Fruit fly (Drosophila melanogaster) whole organism, embryonic: ENCODE data around the gene CG15199.
A peak's percentile ranks its signal among the peaks of the same experiment; 100 is the strongest.

Experiments used
- Aef1 ChIP-seq: fragments of 200-800 bp; sonication (Bioruptor generic); IDR thresholded peaks from 3 replicates; pipeline ENCODE4 v1.3.6; 2022; ENCODE audit warnings: missing biosample characterization, missing genetic modification characterization
- Antp ChIP-seq: fragments of 200-800 bp; sonication (Bioruptor generic); optimal IDR thresholded peaks from 3 replicates; lab custom pipeline; 2016; ENCODE audit warnings: missing biosample characterization, missing genetic modification characterization
- BtbVII ChIP-seq: fragments of 200-800 bp; sonication (Bioruptor generic); optimal IDR thresholded peaks from 3 replicates; lab custom pipeline; 2017; ENCODE audit warnings: missing biosample characterization, mild to moderate bottlenecking, missing genetic modification characterization
- CG1024 ChIP-seq: fragments of 200-800 bp; sonication (Bioruptor generic); IDR thresholded peaks from 2 replicates; pipeline ENCODE4 v1.3.6; 2022; ENCODE audit warnings: missing biosample characterization, missing genetic modification characterization
- CG10431 ChIP-seq: fragments of 200-800 bp; sonication (Bioruptor generic); optimal IDR thresholded peaks from 3 replicates; lab custom pipeline; 2018; ENCODE audit warnings: missing biosample characterization, mild to moderate bottlenecking, missing genetic modification characterization
- CG10959 ChIP-seq: fragments of 200-800 bp; sonication (Bioruptor generic); IDR thresholded peaks from 2 replicates; pipeline ENCODE4 v1.3.6; 2022; ENCODE audit warnings: missing biosample characterization, missing genetic modification characterization
- CG10979 ChIP-seq: fragments of 200-800 bp; sonication (Bioruptor generic); optimal IDR thresholded peaks from 2 replicates; lab custom pipeline; 2018; ENCODE audit warnings: missing biosample characterization, mild to moderate bottlenecking, missing genetic modification characterization, moderate library complexity
- CG11398 ChIP-seq: fragments of 200-800 bp; sonication (Bioruptor generic); optimal IDR thresholded peaks from 2 replicates; lab custom pipeline; 2016; ENCODE audit warnings: missing biosample characterization, missing genetic modification characterization
- CG11696 ChIP-seq: fragments of 200-800 bp; sonication (Bioruptor generic); IDR thresholded peaks from 2 replicates; pipeline ENCODE4 v1.3.6; 2022; ENCODE audit warnings: missing biosample characterization, missing genetic modification characterization
- CG12659 ChIP-seq: fragments of 200-800 bp; sonication (Bioruptor generic); optimal IDR thresholded peaks from 3 replicates; lab custom pipeline; 2017; ENCODE audit warnings: mild to moderate bottlenecking, missing biosample characterization, missing genetic modification reagents, missing genetic modification characterization
- CG13123 ChIP-seq: fragments of 200-800 bp; sonication (Bioruptor generic); optimal IDR thresholded peaks from 2 replicates; lab custom pipeline; 2016; ENCODE audit warnings: missing biosample characterization, missing genetic modification characterization
- CG18599 ChIP-seq: fragments of 200-800 bp; sonication (Bioruptor generic); optimal IDR thresholded peaks from 3 replicates; lab custom pipeline; 2017; ENCODE audit warnings: missing biosample characterization, missing genetic modification characterization, mild to moderate bottlenecking, moderate library complexity, missing genetic modification reagents
- CG2678 ChIP-seq: fragments of 200-800 bp; sonication (Bioruptor generic); optimal IDR thresholded peaks from 3 replicates; lab custom pipeline; 2019; ENCODE audit warnings: missing biosample characterization, mild to moderate bottlenecking, missing genetic modification characterization, moderate library complexity
- CG3065 ChIP-seq: fragments of 200-800 bp; sonication (Bioruptor generic); optimal IDR thresholded peaks from 2 replicates; lab custom pipeline; 2016; ENCODE audit warnings: missing biosample characterization, missing genetic modification characterization
- CG3995 ChIP-seq: fragments of 200-800 bp; sonication (Bioruptor generic); optimal IDR thresholded peaks from 3 replicates; lab custom pipeline; 2016; ENCODE audit warnings: missing biosample characterization, missing genetic modification characterization
- CG4360 ChIP-seq: fragments of 200-800 bp; sonication (Bioruptor generic); IDR thresholded peaks from 2 replicates; pipeline ENCODE4 v1.3.6; 2022; ENCODE audit warnings: missing biosample characterization, missing genetic modification characterization
- CG6765 ChIP-seq: fragments of 200-800 bp; sonication (Bioruptor generic); optimal IDR thresholded peaks from 3 replicates; lab custom pipeline; 2017; ENCODE audit warnings: missing biosample characterization, mild to moderate bottlenecking, missing genetic modification characterization
- CG7357 ChIP-seq: fragments of 200-800 bp; sonication (Bioruptor generic); IDR thresholded peaks from 3 replicates; pipeline ENCODE4 v1.3.6; 2022; ENCODE audit warnings: missing biosample characterization, missing genetic modification characterization
- CG7556 ChIP-seq: fragments of 200-800 bp; sonication (Bioruptor generic); optimal IDR thresholded peaks from 2 replicates; lab custom pipeline; 2017; ENCODE audit warnings: missing biosample characterization, mild to moderate bottlenecking, missing genetic modification characterization
- CG7839 ChIP-seq: fragments of 200-800 bp; sonication (Bioruptor generic); optimal IDR thresholded peaks from 3 replicates; lab custom pipeline; 2018; ENCODE audit warnings: missing biosample characterization, mild to moderate bottlenecking, missing genetic modification characterization, moderate library complexity
- CG8359 ChIP-seq: fragments of 200-800 bp; sonication (Bioruptor generic); optimal IDR thresholded peaks from 2 replicates; lab custom pipeline; 2017; ENCODE audit warnings: missing biosample characterization, mild to moderate bottlenecking, missing genetic modification characterization, borderline replicate concordance
- CG9817 ChIP-seq: fragments of 200-800 bp; sonication (Bioruptor generic); optimal IDR thresholded peaks from 2 replicates; lab custom pipeline; 2018; ENCODE audit warnings: missing biosample characterization, mild to moderate bottlenecking, missing genetic modification characterization, moderate library complexity
- Ets65A ChIP-seq: fragments of 200-800 bp; sonication (Bioruptor generic); peaks from one replicate; lab custom pipeline; 2016; ENCODE audit warnings: missing biosample characterization, missing genetic modification characterization
- H15 ChIP-seq: fragments of 200-800 bp; sonication (Bioruptor generic); IDR thresholded peaks from 3 replicates; pipeline ENCODE4 v1.3.6; 2022; ENCODE audit warnings: missing biosample characterization, missing genetic modification characterization
- H2.0 ChIP-seq: fragments of 200-800 bp; sonication (Bioruptor generic); IDR thresholded peaks from 2 replicates; pipeline ENCODE4 v1.3.6; 2022; ENCODE audit warnings: missing biosample characterization, missing genetic modification characterization
- MBD-R2 ChIP-seq: fragments of 200-800 bp; sonication (Bioruptor generic); IDR thresholded peaks from 2 replicates; pipeline ENCODE4 v1.3.6; 2022; ENCODE audit warnings: missing biosample characterization, missing genetic modification characterization
- MTF-1 ChIP-seq: fragments of 200-800 bp; sonication (Bioruptor generic); optimal IDR thresholded peaks from 2 replicates; lab custom pipeline; 2018; ENCODE audit warnings: missing biosample characterization, mild to moderate bottlenecking, missing genetic modification characterization, borderline replicate concordance
- NC2α ChIP-seq: fragments of 200-800 bp; sonication (Bioruptor generic); optimal IDR thresholded peaks from 2 replicates; lab custom pipeline; 2016; ENCODE audit warnings: missing biosample characterization, missing genetic modification characterization
- Opbp ChIP-seq: fragments of 200-800 bp; sonication (Bioruptor generic); IDR thresholded peaks from 3 replicates; pipeline ENCODE4 v1.3.6; 2022; ENCODE audit warnings: missing biosample characterization, missing genetic modification characterization; ENCODE audit not compliant: partially characterized antibody
- Sin3A ChIP-seq: fragments of >200 bp; optimal IDR thresholded peaks from 2 replicates; lab custom pipeline; 2018
- Xbp1 ChIP-seq: fragments of 200-800 bp; sonication (Bioruptor generic); optimal IDR thresholded peaks from 3 replicates; lab custom pipeline; 2016; ENCODE audit warnings: missing biosample characterization, mild to moderate bottlenecking, missing genetic modification characterization
- amos ChIP-seq: fragments of 200-800 bp; sonication (Bioruptor generic); IDR thresholded peaks from 2 replicates; pipeline ENCODE4 v1.3.6; 2022; ENCODE audit warnings: missing biosample characterization, missing genetic modification characterization; ENCODE audit not compliant: partially characterized antibody
- bsh ChIP-seq, 2 experiments: fragments of 200-800 bp; sonication (Bioruptor generic); optimal IDR thresholded peaks; 2 replicates each; lab custom pipeline; 2017 to 2018; ENCODE audit warnings: mild to moderate bottlenecking in 2 of 2, missing biosample characterization in 2 of 2, missing genetic modification characterization in 2 of 2, moderate library complexity in 1 of 2
- caup ChIP-seq: fragments of 200-800 bp; sonication (Bioruptor generic); optimal IDR thresholded peaks from 3 replicates; lab custom pipeline; 2017; ENCODE audit warnings: missing biosample characterization, mild to moderate bottlenecking, missing genetic modification characterization, moderate library complexity; ENCODE audit not compliant: severe bottlenecking
- esg ChIP-seq: fragments of 200-800 bp; sonication (Bioruptor generic); conservative IDR thresholded peaks from 2 replicates; pipeline ENCODE4 v1.3.6; 2022; ENCODE audit warnings: missing biosample characterization, missing genetic modification characterization
- her ChIP-seq: fragments of 200-800 bp; sonication (Bioruptor generic); optimal IDR thresholded peaks from 2 replicates; lab custom pipeline; 2016; ENCODE audit warnings: missing biosample characterization, missing genetic modification characterization
- jigr1 ChIP-seq: fragments of 200-800 bp; sonication (Bioruptor generic); IDR thresholded peaks from 3 replicates; pipeline ENCODE4 v1.3.6; 2022; ENCODE audit warnings: missing biosample characterization, missing genetic modification characterization
- lbe ChIP-seq: fragments of 200-800 bp; sonication (Bioruptor generic); optimal IDR thresholded peaks from 2 replicates; lab custom pipeline; 2016; ENCODE audit warnings: missing biosample characterization, mild to moderate bottlenecking, missing genetic modification characterization
- lov ChIP-seq, 2 experiments: fragments of 200-800 bp in 1 of 2; fragments of >200 bp in 1 of 2; sonication (Bioruptor generic) in 1 of 2; IDR thresholded peaks in 1 of 2; optimal IDR thresholded peaks in 1 of 2; 2 replicates in 1 of 2; 3 replicates in 1 of 2; pipeline versions ENCODE4 v1.3.6 to Lab custom; 2017 to 2022; ENCODE audit warnings: missing biosample characterization in 1 of 2, missing genetic modification characterization in 1 of 2
- row ChIP-seq: fragments of 200-800 bp; sonication (Bioruptor generic); IDR thresholded peaks from 3 replicates; pipeline ENCODE4 v1.3.6; 2022; ENCODE audit warnings: missing biosample characterization, missing genetic modification characterization
- sc ChIP-seq, 3 experiments: fragments of >200 bp in 2 of 3; fragments of 200-800 bp in 1 of 3; sonication (Bioruptor generic) in 1 of 3; optimal IDR thresholded peaks; 2 replicates in 2 of 3; 3 replicates in 1 of 3; lab custom pipeline; 2017; ENCODE audit warnings: mild to moderate bottlenecking in 1 of 3, missing biosample characterization in 1 of 3, missing genetic modification characterization in 1 of 3, missing genetic modification reagents in 1 of 3
- scrt ChIP-seq: fragments of 200-800 bp; sonication (Bioruptor generic); optimal IDR thresholded peaks from 2 replicates; lab custom pipeline; 2018; ENCODE audit warnings: missing biosample characterization, mild to moderate bottlenecking, missing genetic modification characterization, moderate library complexity
- sqz ChIP-seq: fragments of 200-800 bp; sonication (Bioruptor generic); optimal IDR thresholded peaks from 3 replicates; lab custom pipeline; 2018; ENCODE audit warnings: missing biosample characterization, mild to moderate bottlenecking, missing genetic modification characterization
- stwl ChIP-seq: fragments of 200-800 bp; sonication (Bioruptor generic); optimal IDR thresholded peaks from 3 replicates; lab custom pipeline; 2018; ENCODE audit warnings: missing biosample characterization, mild to moderate bottlenecking, missing genetic modification characterization, moderate library complexity
- sug ChIP-seq: fragments of 200-800 bp; optimal IDR thresholded peaks from 2 replicates; lab custom pipeline; 2019; ENCODE audit warnings: missing biosample characterization, mild to moderate bottlenecking, missing genetic modification characterization, moderate library complexity
- toy ChIP-seq: fragments of 200-800 bp; sonication (Bioruptor generic); IDR thresholded peaks from 2 replicates; pipeline ENCODE4 v1.3.6; 2022; ENCODE audit warnings: missing biosample characterization, missing genetic modification characterization
- tup ChIP-seq: fragments of 200-800 bp; sonication (Bioruptor generic); optimal IDR thresholded peaks from 2 replicates; lab custom pipeline; 2016; ENCODE audit warnings: missing biosample characterization, mild to moderate bottlenecking, missing genetic modification characterization, moderate library complexity
- unc-4 ChIP-seq: fragments of 200-800 bp; sonication (Bioruptor generic); IDR thresholded peaks from 2 replicates; pipeline ENCODE4 v1.3.6; 2022; ENCODE audit warnings: missing biosample characterization, missing genetic modification characterization; ENCODE audit not compliant: partially characterized antibody
- vvl ChIP-seq: fragments of 200-800 bp; sonication (Bioruptor generic); IDR thresholded peaks from 2 replicates; pipeline ENCODE4 v1.3.6; 2022; ENCODE audit warnings: missing biosample characterization, missing genetic modification characterization

The CG15199 gene

DNA sequence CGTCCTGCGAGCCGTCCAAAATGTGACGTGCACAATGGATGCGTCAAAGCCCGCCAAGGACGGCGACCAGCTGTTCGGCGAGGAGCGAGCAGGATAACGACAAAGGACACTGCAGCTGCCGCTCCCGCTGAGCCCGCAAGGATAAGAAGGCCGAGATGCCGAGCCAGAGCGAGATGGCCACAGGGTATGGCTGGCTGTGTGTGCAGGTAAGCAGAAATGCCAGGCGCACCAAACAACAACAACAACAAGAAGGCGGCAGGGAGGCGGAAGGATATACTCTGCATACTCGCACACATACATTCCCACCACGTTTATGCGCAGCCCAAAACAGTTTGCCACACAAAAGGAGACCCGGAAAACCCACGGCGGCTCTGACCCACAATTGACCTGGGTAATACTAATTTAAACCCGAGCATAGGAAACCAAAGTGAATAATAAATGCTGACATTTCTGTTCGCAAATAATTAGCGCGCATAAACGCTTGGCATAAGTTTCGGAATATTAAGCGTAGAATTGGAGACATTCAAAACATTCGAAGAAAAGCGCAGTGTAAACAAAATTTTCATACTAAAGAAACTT, 5.1 kb upstream of the CG15199 start (continued):
- TF ChIP-seq caup (GFP tag; lab: Kevin White, UChicago): peak; percentile 6
- TF ChIP-seq CG6765 (GFP tag; lab: Kevin White, UChicago): no peak
- no peak for TF ChIP-seq H15 (GFP tag; lab: Robert Waterston, UW)
- peak; percentile 17 for TF ChIP-seq CG18599 (GFP tag; lab: Kevin White, UChicago)
- TF ChIP-seq CG13123 (GFP tag; lab: Kevin White, UChicago): no peak
- no peak for TF ChIP-seq CG9817 (tag; lab: Kevin White, UChicago)
- no peak for TF ChIP-seq Ets65A (GFP tag; lab: Kevin White, UChicago)
- TF ChIP-seq row (GFP tag; lab: Robert Waterston, UW): peak; percentile 64
- no peak for TF ChIP-seq CG11696 (GFP tag; lab: Robert Waterston, UW)
- TF ChIP-seq Antp (GFP tag; lab: Kevin White, UChicago): peak; percentile 14
- TF ChIP-seq CG3065 (GFP tag; lab: Kevin White, UChicago): no peak
- TF ChIP-seq CG2678 (tag; lab: Kevin White, UChicago): peak; percentile 54
- peak; percentile 30 for TF ChIP-seq CG10979
- TF ChIP-seq CG1024 (GFP tag; lab: Robert Waterston, UW): no peak
- TF ChIP-seq CG7357 (GFP tag; lab: Robert Waterston, UW): no peak
- TF ChIP-seq MTF-1 (GFP tag; lab: Kevin White, UChicago): no peak
- TF ChIP-seq CG4360 (GFP tag; lab: Robert Waterston, UW): peak; percentile 94
- TF ChIP-seq vvl (GFP tag; lab: Robert Waterston, UW): no peak
- peak; percentile 25 for TF ChIP-seq Xbp1 (GFP tag; lab: Kevin White, UChicago)
- no peak for TF ChIP-seq lov (optimal IDR thresholded peaks at IDR 0.05; lab: Kevin White, UChicago)
- 0 out of 3 replicates have a peak, but pooled peaks have one; percentile 11 for TF ChIP-seq lov (GFP tag; IDR thresholded peaks at IDR 0.05; lab: Robert Waterston, UW)
- TF ChIP-seq unc-4 (GFP tag; lab: Robert Waterston, UW): no peak
- TF ChIP-seq Opbp: no peak
- TF ChIP-seq sug (tag; lab: Kevin White, UChicago): no peak
- TF ChIP-seq CG8359 (GFP tag; lab: Kevin White, UChicago): no peak
- TF ChIP-seq esg (GFP tag; lab: Robert Waterston, UW): no peak
- peak; percentile 1 for TF ChIP-seq CG12659 (GFP tag; lab: Kevin White, UChicago)
- TF ChIP-seq stwl (tag; lab: Kevin White, UChicago): no peak
- no peak for TF ChIP-seq BtbVII (GFP tag; lab: Kevin White, UChicago)
- TF ChIP-seq bsh (GFP tag; optimal IDR thresholded peaks at IDR 0.05; lab: Kevin White, UChicago): peak in 1 of 2 experiments; percentile 26
- no peak for TF ChIP-seq H2.0 (GFP tag; lab: Robert Waterston, UW)
- no peak for TF ChIP-seq sc (optimal IDR thresholded peaks at IDR 0.05; lab: Kevin White, UChicago)
- TF ChIP-seq sc (GFP tag; optimal IDR thresholded peaks at IDR 0.05; lab: Kevin White, UChicago): no peak
- no peak for TF ChIP-seq CG7556 (GFP tag; lab: Kevin White, UChicago)
- no peak for TF ChIP-seq lbe (GFP tag; lab: Kevin White, UChicago)
- TF ChIP-seq NC2α (GFP tag; lab: Kevin White, UChicago): no peak
- TF ChIP-seq tup (GFP tag; lab: Kevin White, UChicago): no peak
- no peak for TF ChIP-seq amos (GFP tag; lab: Robert Waterston, UW)
- TF ChIP-seq toy (GFP tag; lab: Robert Waterston, UW): no peak
- no peak for TF ChIP-seq jigr1
- TF ChIP-seq CG7839 (tag; lab: Kevin White, UChicago): peak; percentile 14
- TF ChIP-seq CG11398 (GFP tag; lab: Kevin White, UChicago): no peak
- no peak for TF ChIP-seq CG3995 (GFP tag; lab: Kevin White, UChicago)
- no peak for TF ChIP-seq CG10431 (GFP tag; lab: Kevin White, UChicago)
- TF ChIP-seq her (GFP tag; lab: Kevin White, UChicago): no peak
- no peak for TF ChIP-seq CG10959
- TF ChIP-seq sqz (GFP tag; lab: Kevin White, UChicago): no peak
- no peak for TF ChIP-seq scrt (GFP tag; lab: Kevin White, UChicago)
- no peak for TF ChIP-seq MBD-R2 (GFP tag; lab: Robert Waterston, UW)
- no peak for TF ChIP-seq Aef1 (GFP tag; lab: Robert Waterston, UW)
- TF ChIP-seq Sin3A (lab: Kevin White, UChicago): no peak
